Comparison of ENCODE assay signal across 1 fruit fly cellular context in the genomic region with DNA sequence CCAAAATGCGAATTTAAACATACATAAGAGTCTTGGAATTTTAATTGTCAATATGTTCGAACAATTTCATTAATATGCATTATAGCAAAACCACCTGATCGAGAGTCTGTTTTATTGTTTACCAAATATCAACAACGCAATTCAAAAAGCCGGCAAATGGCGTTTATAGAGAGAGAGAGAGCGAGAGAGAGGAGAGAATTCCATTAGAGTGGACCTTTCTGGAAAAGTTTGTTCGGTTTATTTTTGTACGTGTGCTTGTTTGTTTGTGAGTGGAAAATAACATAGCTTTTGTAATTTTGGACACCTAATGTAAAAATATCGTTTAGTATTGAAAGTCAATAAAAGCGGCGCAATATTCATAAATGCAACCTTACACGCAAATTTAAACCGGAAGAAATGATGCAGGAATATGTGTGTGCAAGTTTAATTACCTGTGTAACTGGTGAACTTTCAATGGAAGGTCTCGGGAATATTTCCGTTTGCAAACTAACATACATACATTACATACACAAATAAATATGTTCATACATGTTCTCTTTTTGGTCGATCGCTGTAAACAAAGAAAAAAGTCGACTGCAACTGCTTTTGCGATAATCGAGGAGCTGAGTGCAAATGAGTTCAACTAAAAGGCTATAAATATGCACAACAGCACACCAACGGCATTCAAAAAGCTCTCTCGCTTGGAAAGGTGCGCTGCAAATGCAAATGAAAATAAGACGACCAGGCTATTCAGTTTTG.
TF ChIP-seq lines count a peak whose summit lies in the region.

A gene (minus strand): TSS at position 588 of the 738 bp plus-strand sequence.

TF ChIP-seq in whole organism, embryonic, 481 proteins besides CTCF, POLR2A, EP300 and RAD21 (continued from another document and continues in another):
- TF ChIP-seq CG7963 (GFP tag; IDR thresholded peaks at IDR 0.05; lab: Robert Waterston, UW; ENCODE audit: partially characterized antibody), result no peak
- TF ChIP-seq B-H2 (GFP tag; optimal IDR thresholded peaks at IDR 0.05; lab: Kevin White, UChicago), result peak; percentile 88
- TF ChIP-seq tup (GFP tag; optimal IDR thresholded peaks at IDR 0.05; lab: Kevin White, UChicago), result peak; percentile 66
- no peak for TF ChIP-seq emc (GFP tag; optimal IDR thresholded peaks at IDR 0.05; lab: Kevin White, UChicago)
- no peak for TF ChIP-seq Aef1 (GFP tag; IDR thresholded peaks at IDR 0.05; lab: Robert Waterston, UW)
- peak; percentile 77 for TF ChIP-seq CG12104 (GFP tag; optimal IDR thresholded peaks at IDR 0.05; lab: Kevin White, UChicago)
- TF ChIP-seq C15 (GFP tag; IDR thresholded peaks at IDR 0.05; lab: Robert Waterston, UW), result no peak
- TF ChIP-seq CG6689 (GFP tag; IDR thresholded peaks at IDR 0.05; lab: Robert Waterston, UW), result peak; percentile 20; the same call in 1 of the 2 replicates
- TF ChIP-seq mld (GFP tag; IDR thresholded peaks at IDR 0.05; lab: Robert Waterston, UW; ENCODE audit: partially characterized antibody), result no peak
- TF ChIP-seq crc (GFP tag; optimal IDR thresholded peaks at IDR 0.05; lab: Kevin White, UChicago), result peak; percentile 83
- peak; percentile 62 for TF ChIP-seq grau (tag; optimal IDR thresholded peaks at IDR 0.05; lab: Kevin White, UChicago)
- no peak for TF ChIP-seq hb (GFP tag; IDR thresholded peaks at IDR 0.05; lab: Robert Waterston, UW; ENCODE audit: partially characterized antibody)
- peak; percentile 67 for TF ChIP-seq CG4424 (GFP tag; optimal IDR thresholded peaks at IDR 0.05; lab: Kevin White, UChicago)
- peak; percentile 9 for TF ChIP-seq zen (tag; optimal IDR thresholded peaks at IDR 0.05; lab: Kevin White, UChicago)
- peak; percentile 87 for TF ChIP-seq CG13296 (GFP tag; optimal IDR thresholded peaks at IDR 0.05; lab: Kevin White, UChicago)
- TF ChIP-seq NfI (GFP tag; optimal IDR thresholded peaks at IDR 0.05; lab: Kevin White, UChicago), result peak; percentile 67
- TF ChIP-seq zen2 (GFP tag; IDR thresholded peaks at IDR 0.05; lab: Robert Waterston, UW; ENCODE audit: partially characterized antibody), result no peak
- peak; percentile 83 to 97 for TF ChIP-seq Trl (optimal IDR thresholded peaks at IDR 0.05; lab: Kevin White, UChicago)
- peak; percentile 94 for TF ChIP-seq Trl (GFP tag; optimal IDR thresholded peaks at IDR 0.05; lab: Kevin White, UChicago)
- TF ChIP-seq YL-1 (GFP tag; optimal IDR thresholded peaks at IDR 0.05; lab: Kevin White, UChicago), result peak; percentile 92
- TF ChIP-seq crol (GFP tag; IDR thresholded peaks at IDR 0.05; lab: Robert Waterston, UW), result no peak
- peak; percentile 29 for TF ChIP-seq CG17829 (tag; optimal IDR thresholded peaks at IDR 0.05; lab: Kevin White, UChicago)
- TF ChIP-seq CG13894 (tag; optimal IDR thresholded peaks at IDR 0.05; lab: Kevin White, UChicago), result peak; percentile 72
- peak; percentile 81; the same call in 2 of the 4 replicates for TF ChIP-seq chinmo (GFP tag; IDR thresholded peaks at IDR 0.05; lab: Robert Waterston, UW; ENCODE audit: partially characterized antibody)
- TF ChIP-seq CG4707 (GFP tag; optimal IDR thresholded peaks at IDR 0.05; lab: Kevin White, UChicago), result peak; percentile 95
- TF ChIP-seq CG2116 (GFP tag; optimal IDR thresholded peaks at IDR 0.05; lab: Kevin White, UChicago), result peak; percentile 79
- TF ChIP-seq hth (optimal IDR thresholded peaks at IDR 0.05; lab: Kevin White, UChicago), result no peak
- TF ChIP-seq CG6813 (GFP tag; optimal IDR thresholded peaks at IDR 0.05; lab: Kevin White, UChicago), result peak; percentile 96
- TF ChIP-seq CG8388 (GFP tag; optimal IDR thresholded peaks at IDR 0.05; lab: Kevin White, UChicago), result peak; percentile 72
- TF ChIP-seq Drgx (GFP tag; IDR thresholded peaks at IDR 0.05; lab: Robert Waterston, UW), result peak; percentile 84
- TF ChIP-seq cato (GFP tag; optimal IDR thresholded peaks at IDR 0.05; lab: Kevin White, UChicago; ENCODE audit: borderline replicate concordance), result peak; percentile 64
- TF ChIP-seq CG1602 (GFP tag; optimal IDR thresholded peaks at IDR 0.05; lab: Kevin White, UChicago), result peak; percentile 65
- TF ChIP-seq repo (GFP tag; optimal IDR thresholded peaks at IDR 0.05; lab: Kevin White, UChicago), result peak; percentile 81
- TF ChIP-seq CG10979 (tag; optimal IDR thresholded peaks at IDR 0.05; lab: Kevin White, UChicago), result peak; percentile 50
- peak; percentile 93 for TF ChIP-seq Vsx1 (GFP tag; optimal IDR thresholded peaks at IDR 0.05; lab: Kevin White, UChicago)
- TF ChIP-seq zfh2 (GFP tag; optimal IDR thresholded peaks at IDR 0.05; lab: Kevin White, UChicago), result no peak
- peak; percentile 90 for TF ChIP-seq Hmr (GFP tag; optimal IDR thresholded peaks at IDR 0.05; lab: Kevin White, UChicago)
- peak; percentile 15; the same call in 1 of the 2 replicates for TF ChIP-seq CG13287 (GFP tag; IDR thresholded peaks at IDR 0.05; lab: Robert Waterston, UW; ENCODE audit: partially characterized antibody)
- peak; percentile 68 for TF ChIP-seq sima (GFP tag; optimal IDR thresholded peaks at IDR 0.05; lab: Kevin White, UChicago)
- TF ChIP-seq Mrtf (GFP tag; IDR thresholded peaks at IDR 0.05; lab: Robert Waterston, UW), result no peak
- peak; percentile 83 for TF ChIP-seq CG4854 (GFP tag; optimal IDR thresholded peaks at IDR 0.05; lab: Kevin White, UChicago)
- TF ChIP-seq CG12659 (GFP tag; optimal IDR thresholded peaks at IDR 0.05; lab: Kevin White, UChicago), result peak; percentile 90
- TF ChIP-seq CG7357 (GFP tag; IDR thresholded peaks at IDR 0.05; lab: Robert Waterston, UW), result no peak
- peak; percentile 88 for TF ChIP-seq CG12219 (GFP tag; optimal IDR thresholded peaks at IDR 0.05; lab: Kevin White, UChicago)
- peak; percentile 57; the same call in 1 of the 2 replicates for TF ChIP-seq CG1024 (GFP tag; IDR thresholded peaks at IDR 0.05; lab: Robert Waterston, UW)
- peak; percentile 68; the same call in 1 of the 2 replicates for TF ChIP-seq CG5953 (GFP tag; IDR thresholded peaks at IDR 0.05; lab: Robert Waterston, UW)
- TF ChIP-seq z (GFP tag; IDR thresholded peaks at IDR 0.05; lab: Robert Waterston, UW), result no peak
- peak; percentile 37 for TF ChIP-seq mam (GFP tag; optimal IDR thresholded peaks at IDR 0.05; lab: Kevin White, UChicago)
- TF ChIP-seq maf-S (GFP tag; optimal IDR thresholded peaks at IDR 0.05; lab: Kevin White, UChicago), result peak; percentile 66
- peak; percentile 69 for TF ChIP-seq dmrt11E (tag; optimal IDR thresholded peaks at IDR 0.05; lab: Kevin White, UChicago)
- peak; percentile 86 for TF ChIP-seq kni (GFP tag; optimal IDR thresholded peaks at IDR 0.05; lab: Kevin White, UChicago)
- TF ChIP-seq Ravus (GFP tag; IDR thresholded peaks at IDR 0.05; lab: Robert Waterston, UW), result no peak
- peak; percentile 95 for TF ChIP-seq CG12071 (GFP tag; optimal IDR thresholded peaks at IDR 0.05; lab: Kevin White, UChicago)
- peak; percentile 74 for TF ChIP-seq scrt (GFP tag; optimal IDR thresholded peaks at IDR 0.05; lab: Kevin White, UChicago)
- 0 out of 2 replicates have a peak, but pooled peaks have one; percentile 19 for TF ChIP-seq CG16779 (GFP tag; IDR thresholded peaks at IDR 0.05; lab: Robert Waterston, UW)
- no peak for TF ChIP-seq CG11696 (GFP tag; IDR thresholded peaks at IDR 0.05; lab: Robert Waterston, UW)
- TF ChIP-seq prd (optimal IDR thresholded peaks at IDR 0.05; lab: Kevin White, UChicago), result no peak
- peak; percentile 55; the same call in 2 of the 3 replicates for TF ChIP-seq prd (GFP tag; IDR thresholded peaks at IDR 0.05; lab: Robert Waterston, UW)
- peak; percentile 91 for TF ChIP-seq CG33557 (GFP tag; optimal IDR thresholded peaks at IDR 0.05; lab: Kevin White, UChicago)
- TF ChIP-seq CG7372 (GFP tag; IDR thresholded peaks at IDR 0.05; lab: Robert Waterston, UW), result no peak
- peak; percentile 94 for TF ChIP-seq CG13624 (GFP tag; optimal IDR thresholded peaks at IDR 0.05; lab: Kevin White, UChicago)
- no peak for TF ChIP-seq CG6272 (GFP tag; IDR thresholded peaks at IDR 0.05; lab: Robert Waterston, UW)
- TF ChIP-seq Sox102F (GFP tag; optimal IDR thresholded peaks at IDR 0.05; lab: Kevin White, UChicago), result peak; percentile 80
- TF ChIP-seq eyg (GFP tag; optimal IDR thresholded peaks at IDR 0.05; lab: Kevin White, UChicago), result peak; percentile 90
- TF ChIP-seq CG2875 (GFP tag; optimal IDR thresholded peaks at IDR 0.05; lab: Kevin White, UChicago), result peak; percentile 96
- TF ChIP-seq so (GFP tag; IDR thresholded peaks at IDR 0.05; lab: Robert Waterston, UW), result peak; percentile 74; the same call in 2 of the 3 replicates
- TF ChIP-seq CG8290 (GFP tag; optimal IDR thresholded peaks at IDR 0.05; lab: Kevin White, UChicago), result peak; percentile 74
- TF ChIP-seq CG8290 (tag; optimal IDR thresholded peaks at IDR 0.05; lab: Kevin White, UChicago), result peak; percentile 84 to 93
- peak; percentile 86 for TF ChIP-seq Atf-2 (GFP tag; optimal IDR thresholded peaks at IDR 0.05; lab: Kevin White, UChicago)
- TF ChIP-seq ap (GFP tag; IDR thresholded peaks at IDR 0.05; lab: Robert Waterston, UW), result no peak
- TF ChIP-seq Fer3 (tag; optimal IDR thresholded peaks at IDR 0.05; lab: Kevin White, UChicago), result peak; percentile 76
- TF ChIP-seq klu (GFP tag; IDR thresholded peaks at IDR 0.05; lab: Robert Waterston, UW), result no peak
- TF ChIP-seq fd96Cb (tag; optimal IDR thresholded peaks at IDR 0.05; lab: Kevin White, UChicago), result peak; percentile 56
- peak; percentile 73 for TF ChIP-seq pfk (GFP tag; optimal IDR thresholded peaks at IDR 0.05; lab: Kevin White, UChicago)
- TF ChIP-seq slp2 (GFP tag; optimal IDR thresholded peaks at IDR 0.05; lab: Kevin White, UChicago), result peak; percentile 74
- TF ChIP-seq CG6254 (GFP tag; optimal IDR thresholded peaks at IDR 0.05; lab: Kevin White, UChicago), result peak; percentile 82
- TF ChIP-seq ssp (GFP tag; IDR thresholded peaks at IDR 0.05; lab: Robert Waterston, UW), result no peak
- peak; percentile 80 for TF ChIP-seq sqz (GFP tag; optimal IDR thresholded peaks at IDR 0.05; lab: Kevin White, UChicago)
- TF ChIP-seq trh (GFP tag; optimal IDR thresholded peaks at IDR 0.05; lab: Kevin White, UChicago), result peak; percentile 86
- peak; percentile 63 for TF ChIP-seq CG9876 (GFP tag; optimal IDR thresholded peaks at IDR 0.05; lab: Kevin White, UChicago)
- no peak for TF ChIP-seq CkIIα-i1 (GFP tag; IDR thresholded peaks at IDR 0.05; lab: Robert Waterston, UW)
- peak; percentile 70 to 80 for TF ChIP-seq dpn (GFP tag; optimal IDR thresholded peaks at IDR 0.05; lab: Kevin White, UChicago)
- no peak for TF ChIP-seq CG3847 (GFP tag; IDR thresholded peaks at IDR 0.05; lab: Robert Waterston, UW)
- TF ChIP-seq Xbp1 (GFP tag; optimal IDR thresholded peaks at IDR 0.05; lab: Kevin White, UChicago), result peak; percentile 51
- TF ChIP-seq h (optimal IDR thresholded peaks at IDR 0.05; lab: Kevin White, UChicago), result no peak
- no peak for TF ChIP-seq ham (GFP tag; IDR thresholded peaks at IDR 0.05; lab: Robert Waterston, UW)
- peak; percentile 91 for TF ChIP-seq CG34376 (GFP tag; optimal IDR thresholded peaks at IDR 0.05; lab: Kevin White, UChicago)
- peak; percentile 92 for TF ChIP-seq CG15601 (tag; optimal IDR thresholded peaks at IDR 0.05; lab: Kevin White, UChicago)
- peak; percentile 81 for TF ChIP-seq HmgZ (tag; optimal IDR thresholded peaks at IDR 0.05; lab: Kevin White, UChicago)
- peak; percentile 58 for TF ChIP-seq CG12155 (GFP tag; optimal IDR thresholded peaks at IDR 0.05; lab: Kevin White, UChicago)
- peak; percentile 81 for TF ChIP-seq unpg (GFP tag; optimal IDR thresholded peaks at IDR 0.05; lab: Kevin White, UChicago)
- TF ChIP-seq CG30431 (GFP tag; optimal IDR thresholded peaks at IDR 0.05; lab: Kevin White, UChicago), result peak; percentile 19
- peak; percentile 68 for TF ChIP-seq Bdp1 (GFP tag; optimal IDR thresholded peaks at IDR 0.05; lab: Kevin White, UChicago)
- TF ChIP-seq Mes4 (GFP tag; optimal IDR thresholded peaks at IDR 0.05; lab: Kevin White, UChicago), result peak; percentile 91
- TF ChIP-seq Dbx (GFP tag; IDR thresholded peaks at IDR 0.05; lab: Robert Waterston, UW), result peak; percentile 70; the same call in 2 of the 3 replicates
- peak; percentile 74 for TF ChIP-seq pb (GFP tag; optimal IDR thresholded peaks at IDR 0.05; lab: Kevin White, UChicago)
- no peak for TF ChIP-seq H15 (GFP tag; IDR thresholded peaks at IDR 0.05; lab: Robert Waterston, UW)
- TF ChIP-seq fru (optimal IDR thresholded peaks at IDR 0.05; lab: Kevin White, UChicago), result no peak
- TF ChIP-seq btn (GFP tag; optimal IDR thresholded peaks at IDR 0.05; lab: Kevin White, UChicago), result peak; percentile 65
- TF ChIP-seq Scr (GFP tag; IDR thresholded peaks at IDR 0.05; lab: Robert Waterston, UW; ENCODE audit: partially characterized antibody), result no peak
- TF ChIP-seq tio (GFP tag; optimal IDR thresholded peaks at IDR 0.05; lab: Kevin White, UChicago), result no peak
- peak; percentile 62 for TF ChIP-seq Antp (GFP tag; optimal IDR thresholded peaks at IDR 0.05; lab: Kevin White, UChicago)
- peak; percentile 39 for TF ChIP-seq CG30403 (GFP tag; optimal IDR thresholded peaks at IDR 0.05; lab: Kevin White, UChicago)
- TF ChIP-seq CG4328 (GFP tag; optimal IDR thresholded peaks at IDR 0.05; lab: Kevin White, UChicago), result peak; percentile 80
- no peak for TF ChIP-seq peb (GFP tag; IDR thresholded peaks at IDR 0.05; lab: Robert Waterston, UW)
- no peak for TF ChIP-seq Dref (GFP tag; IDR thresholded peaks at IDR 0.05; lab: Robert Waterston, UW)
- peak; percentile 66 for TF ChIP-seq bcd (GFP tag; optimal IDR thresholded peaks at IDR 0.05; lab: Kevin White, UChicago)
- peak; percentile 72 for TF ChIP-seq CG3163 (GFP tag; optimal IDR thresholded peaks at IDR 0.05; lab: Kevin White, UChicago)
- peak; percentile 68; the same call in 1 of the 3 replicates for TF ChIP-seq gce (GFP tag; IDR thresholded peaks at IDR 0.05; lab: Robert Waterston, UW)
- TF ChIP-seq CG17612 (GFP tag; IDR thresholded peaks at IDR 0.05; lab: Robert Waterston, UW), result no peak
- peak; percentile 77 for TF ChIP-seq grn (GFP tag; optimal IDR thresholded peaks at IDR 0.05; lab: Kevin White, UChicago)
- TF ChIP-seq dysf (GFP tag; IDR thresholded peaks at IDR 0.05; lab: Robert Waterston, UW), result peak; percentile 41; the same call in 1 of the 3 replicates
- TF ChIP-seq jigr1 (GFP tag; IDR thresholded peaks at IDR 0.05; lab: Robert Waterston, UW), result no peak
- TF ChIP-seq dimm (GFP tag; IDR thresholded peaks at IDR 0.05; lab: Robert Waterston, UW), result no peak
- TF ChIP-seq ara (GFP tag; IDR thresholded peaks at IDR 0.05; lab: Robert Waterston, UW), result no peak
- TF ChIP-seq Dp (GFP tag; optimal IDR thresholded peaks at IDR 0.05; lab: Kevin White, UChicago), result peak; percentile 18
- TF ChIP-seq CG16863 (GFP tag; optimal IDR thresholded peaks at IDR 0.05; lab: Kevin White, UChicago), result peak; percentile 77
- TF ChIP-seq pita (GFP tag; optimal IDR thresholded peaks at IDR 0.05; lab: Kevin White, UChicago), result no peak
- TF ChIP-seq amos (GFP tag; IDR thresholded peaks at IDR 0.05; lab: Robert Waterston, UW; ENCODE audit: partially characterized antibody), result no peak; the same call in 1 of the 2 replicates
- TF ChIP-seq chn (GFP tag; optimal IDR thresholded peaks at IDR 0.05; lab: Kevin White, UChicago), result peak; percentile 35
- TF ChIP-seq Lim3 (GFP tag; IDR thresholded peaks at IDR 0.05; lab: Robert Waterston, UW), result no peak
